Fruit fly (Drosophila melanogaster): Measurements from ENCODE around the gene CG43445.

Gene CG43445

DNA sequence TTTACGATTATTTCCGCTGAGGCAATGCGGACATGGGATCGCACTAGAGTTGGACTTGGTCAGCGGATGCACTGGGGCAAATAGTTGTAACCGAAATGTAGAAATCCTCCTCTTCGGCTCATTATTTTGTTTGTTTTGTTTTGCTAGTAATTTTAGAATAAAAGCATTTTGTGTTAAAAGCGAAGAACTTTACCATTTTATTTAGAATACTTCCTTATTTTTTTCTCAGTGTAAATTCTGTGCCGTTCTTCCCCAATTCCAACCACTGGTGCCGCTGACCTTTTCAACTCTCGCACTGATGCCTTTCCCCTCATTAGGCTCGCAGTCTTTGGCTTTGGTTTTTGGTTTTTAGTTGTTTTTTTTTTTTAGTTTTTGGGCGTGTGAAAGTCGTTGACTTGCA lies 35.1 kb downstream of the CG43445 start (continued):
- TF ChIP-seq CG8388 (GFP tag; optimal IDR thresholded peaks at IDR 0.05): peak; percentile 55
- peak in 1 of 3 experiments; percentile 23 for TF ChIP-seq Stat92E (GFP tag; optimal IDR thresholded peaks at IDR 0.05)
- peak; percentile 57 for TF ChIP-seq pnt (GFP tag; optimal IDR thresholded peaks at IDR 0.05)
- no peak for TF ChIP-seq cg (GFP tag; optimal IDR thresholded peaks at IDR 0.05)
- TF ChIP-seq dpn (GFP tag; optimal IDR thresholded peaks at IDR 0.05): peak; percentile 33 to 35
- peak; percentile 16 for TF ChIP-seq CG2116 (GFP tag; optimal IDR thresholded peaks at IDR 0.05)
- no peak for TF ChIP-seq grn (GFP tag; optimal IDR thresholded peaks at IDR 0.05)
- TF ChIP-seq CG10147 (GFP tag; optimal IDR thresholded peaks at IDR 0.05): no peak
- TF ChIP-seq sisA (GFP tag; IDR thresholded peaks at IDR 0.05): peak; percentile 58
- no peak for TF ChIP-seq CG12071 (GFP tag; optimal IDR thresholded peaks at IDR 0.05)
- peak; percentile 13 for TF ChIP-seq NfI (GFP tag; optimal IDR thresholded peaks at IDR 0.05)
- no peak for TF ChIP-seq stc (GFP tag; IDR thresholded peaks at IDR 0.05)
- TF ChIP-seq CG3163 (GFP tag; optimal IDR thresholded peaks at IDR 0.05): no peak
- TF ChIP-seq dm (GFP tag; optimal IDR thresholded peaks at IDR 0.05): peak; percentile 28
- peak; percentile 9 for TF ChIP-seq tx (GFP tag; optimal IDR thresholded peaks at IDR 0.05)
- peak; percentile 54 for TF ChIP-seq lilli (GFP tag; optimal IDR thresholded peaks at IDR 0.05)
- TF ChIP-seq gro (GFP tag; optimal IDR thresholded peaks at IDR 0.05): no peak
- TF ChIP-seq CG33557 (GFP tag; optimal IDR thresholded peaks at IDR 0.05): peak; percentile 71
- peak; percentile 24 for TF ChIP-seq Med (GFP tag)
- no peak for TF ChIP-seq HmgD (GFP tag; optimal IDR thresholded peaks at IDR 0.05)
- TF ChIP-seq Deaf1 (tag; optimal IDR thresholded peaks at IDR 0.05): peak; percentile 18
- 0 out of 3 replicates have a peak, but pooled peaks have one; percentile 21 for TF ChIP-seq Dbx (GFP tag; IDR thresholded peaks at IDR 0.05)
- TF ChIP-seq bowl (GFP tag; IDR thresholded peaks at IDR 0.05): no peak
- no peak for TF ChIP-seq insv (GFP tag; optimal IDR thresholded peaks at IDR 0.05)
- TF ChIP-seq CG12744 (GFP tag; optimal IDR thresholded peaks at IDR 0.05): no peak
- peak; percentile 45; the same call in 1 of the 3 replicates for TF ChIP-seq ken (GFP tag; IDR thresholded peaks at IDR 0.05)
- TF ChIP-seq CG31441 (GFP tag; IDR thresholded peaks at IDR 0.05): peak; percentile 70
- TF ChIP-seq Blimp-1 (GFP tag; optimal IDR thresholded peaks at IDR 0.05): peak; percentile 72
- TF ChIP-seq mam (GFP tag; optimal IDR thresholded peaks at IDR 0.05): peak; percentile 29
- TF ChIP-seq CG17361 (GFP tag; IDR thresholded peaks at IDR 0.05): peak; percentile 58
- no peak for TF ChIP-seq ab (GFP tag; optimal IDR thresholded peaks at IDR 0.05)
- peak; percentile 59 for TF ChIP-seq CG7556 (GFP tag; optimal IDR thresholded peaks at IDR 0.05)
- TF ChIP-seq Sin3A (optimal IDR thresholded peaks at IDR 0.05): no peak
- 0 out of 3 replicates have a peak, but pooled peaks have one; percentile 36 for TF ChIP-seq CG11093 (GFP tag; IDR thresholded peaks at IDR 0.05)
- no peak for TF ChIP-seq CG8281 (tag; optimal IDR thresholded peaks at IDR 0.05)
- no peak for TF ChIP-seq CG12942 (GFP tag; optimal IDR thresholded peaks at IDR 0.05)
- TF ChIP-seq CG4730 (GFP tag; IDR thresholded peaks at IDR 0.05): no peak
- TF ChIP-seq CG7963 (GFP tag; IDR thresholded peaks at IDR 0.05; ENCODE audit: partially characterized antibody): no peak
- TF ChIP-seq HmgZ (tag; optimal IDR thresholded peaks at IDR 0.05): no peak
- TF ChIP-seq CG7357 (GFP tag; IDR thresholded peaks at IDR 0.05): peak; percentile 42; the same call in 1 of the 3 replicates
- no peak for TF ChIP-seq MESR4 (GFP tag; optimal IDR thresholded peaks at IDR 0.05)
- no peak for TF ChIP-seq CG9932 (GFP tag; IDR thresholded peaks at IDR 0.05)
- TF ChIP-seq CG11085 (GFP tag; IDR thresholded peaks at IDR 0.05): no peak
- TF ChIP-seq CG13624 (GFP tag; optimal IDR thresholded peaks at IDR 0.05): peak; percentile 43
- peak; percentile 39 to 69 for TF ChIP-seq chif (GFP tag; optimal IDR thresholded peaks at IDR 0.05)
- TF ChIP-seq CG5245 (GFP tag; optimal IDR thresholded peaks at IDR 0.05): peak; percentile 63
- peak; percentile 45 for TF ChIP-seq CG8924 (tag; optimal IDR thresholded peaks at IDR 0.05)
- TF ChIP-seq CG13894 (tag; optimal IDR thresholded peaks at IDR 0.05): no peak
- no peak for TF ChIP-seq amos (GFP tag; IDR thresholded peaks at IDR 0.05; ENCODE audit: partially characterized antibody)
- TF ChIP-seq cas (GFP tag; IDR thresholded peaks at IDR 0.05): no peak
- TF ChIP-seq Aef1 (GFP tag; IDR thresholded peaks at IDR 0.05): peak; percentile 38; the same call in 1 of the 3 replicates
- TF ChIP-seq run (tag; optimal IDR thresholded peaks at IDR 0.05): no peak

All from whole organism, embryonic.